Worm (Caenorhabditis elegans): ENCODE results near the gene nhr-203.

DNA sequence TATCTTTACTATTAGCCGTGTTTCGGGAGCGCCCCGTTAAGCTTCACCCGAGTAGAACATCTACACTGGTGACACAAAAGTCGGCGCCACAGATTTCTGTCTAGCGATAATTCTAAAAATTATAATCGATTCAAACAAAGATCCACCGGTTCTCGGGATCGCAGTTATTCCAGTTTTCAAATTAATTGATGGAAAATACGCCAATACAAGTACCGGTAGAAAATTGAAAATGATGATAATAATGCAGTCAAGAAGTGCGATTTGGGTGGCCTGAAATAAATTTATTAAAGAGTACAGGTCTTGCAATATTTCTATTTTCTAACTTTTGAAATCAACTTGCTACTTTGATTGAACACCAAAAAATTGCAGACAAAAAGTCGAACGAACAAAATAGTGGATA is 7.9 kb downstream of the nhr-203 start:
- TF ChIP-seq madf-9 (GFP tag; conservative IDR thresholded peaks at IDR 0.05), result no peak
- no peak for TF ChIP-seq jun-1 (tag; optimal IDR thresholded peaks at IDR 0.05)
- TF ChIP-seq daf-19 (GFP tag; conservative IDR thresholded peaks at IDR 0.05), result no peak

Data from whole organism, L4 larva.